Worm (Caenorhabditis elegans): ENCODE results near the gene M02A10.1.

ce11 chrX:681413-681812, 25.2 kb upstream of the M02A10.1 start:
- TF ChIP-seq mdl-1 (tag; optimal IDR thresholded peaks at IDR 0.05) (no peak), ztf-11 (tag; optimal IDR thresholded peaks at IDR 0.05) (no peak), ceh-82 (tag; optimal IDR thresholded peaks at IDR 0.05) (no peak), nhr-11 (tag; optimal IDR thresholded peaks at IDR 0.05) (no peak), gmeb-1 (tag; optimal IDR thresholded peaks at IDR 0.05) (no peak), unc-55 (GFP tag; optimal IDR thresholded peaks at IDR 0.05) (no peak), elt-1 (tag; optimal IDR thresholded peaks at IDR 0.05) (no peak), nhr-6 (tag; optimal IDR thresholded peaks at IDR 0.05) (no peak), zag-1 (tag; optimal IDR thresholded peaks at IDR 0.05) (no peak), sma-9 (GFP tag; optimal IDR thresholded peaks at IDR 0.05) (no peak), sma-9 (tag; optimal IDR thresholded peaks at IDR 0.05) (no peak), egl-27 (tag; optimal IDR thresholded peaks at IDR 0.05) (no peak)
